Worm (Caenorhabditis elegans): ENCODE data around the gene T15B7.14.

The T15B7.14 gene

ce11 chrV:6876763-6877515, 41.8 kb upstream of the T15B7.14 start:
- TF ChIP-seq ceh-100 (GFP tag; IDR thresholded peaks at IDR 0.05) (no peak), cebp-1 (GFP tag; IDR thresholded peaks at IDR 0.05) (no peak), cebp-1 (tag; optimal IDR thresholded peaks at IDR 0.05) (peak; percentile 17)

- TF ChIP-seq F33H1.4 (GFP tag; IDR thresholded peaks at IDR 0.05) = no peak
- TF ChIP-seq C17E4.6 (GFP tag; IDR thresholded peaks at IDR 0.05) = no peak
- no peak for TF ChIP-seq ekl-4 (GFP tag; IDR thresholded peaks at IDR 0.05)
- TF ChIP-seq madf-10 (tag; optimal IDR thresholded peaks at IDR 0.05) = no peak
- TF ChIP-seq bed-2 (GFP tag; IDR thresholded peaks at IDR 0.05) = no peak
- no peak for TF ChIP-seq madf-6 (GFP tag; IDR thresholded peaks at IDR 0.05)
- TF ChIP-seq ztf-26 (tag; optimal IDR thresholded peaks at IDR 0.05) = no peak
- TF ChIP-seq ceh-58 (GFP tag; IDR thresholded peaks at IDR 0.05) = no peak
- TF ChIP-seq lin-54 (GFP tag; optimal IDR thresholded peaks at IDR 0.05) = no peak
Measured at ce11 chrV:6875795-6876194, 40.7 kb upstream of the T15B7.14 start.

- TF ChIP-seq nfya-2 (GFP tag; IDR thresholded peaks at IDR 0.05) (no peak), pha-4 (tag; optimal IDR thresholded peaks at IDR 0.05) (no peak), T07F8.4 (tag; optimal IDR thresholded peaks at IDR 0.05) (no peak), unc-130 (GFP tag; optimal IDR thresholded peaks at IDR 0.05) (no peak), nhr-80 (tag; optimal IDR thresholded peaks at IDR 0.05) (no peak), nhr-90 (tag; optimal IDR thresholded peaks at IDR 0.05) (no peak), him-1 (tag; optimal IDR thresholded peaks at IDR 0.05) (no peak), mel-28 (tag; optimal IDR thresholded peaks at IDR 0.05; ENCODE audit: borderline replicate concordance) (no peak), F49E8.2 (tag; optimal IDR thresholded peaks at IDR 0.05; ENCODE audit: insufficient read depth) (no peak), ztf-3 (GFP tag; optimal IDR thresholded peaks at IDR 0.05) (no peak), xnd-1 (tag; optimal IDR thresholded peaks at IDR 0.05) (no peak), sea-2 (GFP tag; IDR thresholded peaks at IDR 0.05) (no peak), gei-17 (GFP tag; optimal IDR thresholded peaks at IDR 0.05) (no peak), F23B12.7 (tag; optimal IDR thresholded peaks at IDR 0.05; ENCODE audit: insufficient read depth) (no peak), B0035.1 (tag; optimal IDR thresholded peaks at IDR 0.05) (no peak), lir-1 (GFP tag; conservative IDR thresholded peaks at IDR 0.05) (no peak), ceh-91 (GFP tag; IDR thresholded peaks at IDR 0.05) (no peak), T26A5.8 (tag; optimal IDR thresholded peaks at IDR 0.05) (no peak)
Measured at ce11 chrV:6874735-6875134, 39.6 kb upstream of the T15B7.14 start.

- no peak for TF ChIP-seq F52B5.7 (tag; optimal IDR thresholded peaks at IDR 0.05)
- TF ChIP-seq ztf-6 (GFP tag; IDR thresholded peaks at IDR 0.05) = no peak
- TF ChIP-seq hsf-1 (GFP tag; IDR thresholded peaks at IDR 0.05) = no peak
- no peak for TF ChIP-seq C17E4.6 (GFP tag; IDR thresholded peaks at IDR 0.05)
- no peak for TF ChIP-seq ama-1 (optimal IDR thresholded peaks at IDR 0.05)
- TF ChIP-seq ama-1 (GFP tag; optimal IDR thresholded peaks at IDR 0.05) = no peak
- TF ChIP-seq hlh-26 (GFP tag; conservative IDR thresholded peaks at IDR 0.05) = no peak
- no peak for TF ChIP-seq Y53G8AR.9 (GFP tag; conservative IDR thresholded peaks at IDR 0.05)
Measured at ce11 chrV:6870004-6870403, 34.9 kb upstream of the T15B7.14 start, which contains the start of gene frpr-18. TSS of gene frpr-18 (plus strand) at chrV:6870304.

All from whole organism, young adult.